Worm (Caenorhabditis elegans) whole organism, L3 larva: ENCODE measurements around the gene mfsd-6.

Experiments used
- R02D3.7 ChIP-seq: fragments of 150-350 bp; optimal IDR thresholded peaks from 2 replicates; lab custom pipeline; 2014; ENCODE audit warnings: missing biosample characterization, missing genetic modification characterization
- aly-2 ChIP-seq: fragments of 150-350 bp; optimal IDR thresholded peaks from 2 replicates; lab custom pipeline; 2014; ENCODE audit warnings: missing biosample characterization, missing genetic modification characterization
- ceh-16 ChIP-seq: sonication (generic microtip); optimal IDR thresholded peaks from 2 replicates; lab custom pipeline; 2017; ENCODE audit warnings: missing biosample characterization, missing genetic modification characterization
- ceh-28 ChIP-seq: fragments of 150-350 bp; optimal IDR thresholded peaks from 2 replicates; lab custom pipeline; 2014; ENCODE audit warnings: missing biosample characterization, missing genetic modification reagents, missing genetic modification characterization
- ceh-82 ChIP-seq: fragments of 150-350 bp; optimal IDR thresholded peaks from 2 replicates; lab custom pipeline; 2014; ENCODE audit warnings: missing biosample characterization, missing genetic modification characterization
- ceh-9 ChIP-seq: sonication (generic microtip); optimal IDR thresholded peaks from 2 replicates; lab custom pipeline; 2018; ENCODE audit warnings: missing biosample characterization, missing genetic modification characterization
- egl-27 ChIP-seq: sonication (generic microtip); optimal IDR thresholded peaks from 4 replicates; lab custom pipeline; 2017; ENCODE audit warnings: missing biosample characterization, missing genetic modification reagents, missing genetic modification characterization
- egl-5 ChIP-seq: fragments of 150-350 bp; optimal IDR thresholded peaks from 2 replicates; lab custom pipeline; 2017; ENCODE audit warnings: missing biosample characterization, missing genetic modification reagents, missing genetic modification characterization, inconsistent platforms
- elt-1 ChIP-seq: fragments of 150-350 bp; optimal IDR thresholded peaks from 2 replicates; lab custom pipeline; 2014; ENCODE audit warnings: missing biosample characterization, missing genetic modification characterization
- elt-2 ChIP-seq: sonication (generic microtip); optimal IDR thresholded peaks from 2 replicates; lab custom pipeline; 2016; ENCODE audit warnings: missing genetic modification reagents, mild to moderate bottlenecking, missing genetic modification characterization, missing compliant biosample characterization
- fkh-10 ChIP-seq: sonication (generic microtip); optimal IDR thresholded peaks from 2 replicates; lab custom pipeline; 2017; ENCODE audit warnings: missing biosample characterization, missing genetic modification reagents, missing genetic modification characterization
- fkh-2 ChIP-seq: fragments of 150-350 bp; optimal IDR thresholded peaks from 2 replicates; lab custom pipeline; 2014; ENCODE audit warnings: missing biosample characterization, missing genetic modification reagents, missing genetic modification characterization
- hmg-11 ChIP-seq: sonication (generic microtip); optimal IDR thresholded peaks from 2 replicates; lab custom pipeline; 2016; ENCODE audit warnings: missing genetic modification characterization, missing compliant biosample characterization
- jun-1 ChIP-seq: fragments of 150-350 bp; optimal IDR thresholded peaks from 2 replicates; lab custom pipeline; 2014; ENCODE audit warnings: missing biosample characterization, missing genetic modification reagents, missing genetic modification characterization
- lin-15B ChIP-seq: fragments of 150-350 bp; optimal IDR thresholded peaks from 2 replicates; lab custom pipeline; 2014; ENCODE audit warnings: missing biosample characterization, missing genetic modification characterization
- lin-39 ChIP-seq: fragments of 150-350 bp; optimal IDR thresholded peaks from 2 replicates; lab custom pipeline; 2018; ENCODE audit warnings: missing biosample characterization, missing genetic modification reagents, missing genetic modification characterization
- lsy-12 ChIP-seq: sonication (generic microtip); optimal IDR thresholded peaks from 2 replicates; lab custom pipeline; 2016; ENCODE audit warnings: mild to moderate bottlenecking, missing genetic modification characterization, missing compliant biosample characterization
- mdl-1 ChIP-seq: fragments of 150-350 bp; optimal IDR thresholded peaks from 2 replicates; lab custom pipeline; 2014; ENCODE audit warnings: missing biosample characterization, missing genetic modification characterization
- mml-1 ChIP-seq: fragments of 150-350 bp; sonication (generic microtip); optimal IDR thresholded peaks from 3 replicates; lab custom pipeline; 2014; ENCODE audit warnings: missing biosample characterization, missing genetic modification characterization
- nfya-1 ChIP-seq: sonication (generic microtip); optimal IDR thresholded peaks from 2 replicates; lab custom pipeline; 2017; ENCODE audit warnings: missing genetic modification characterization, mild to moderate bottlenecking, missing compliant biosample characterization, antibody characterized with exemption, moderate library complexity; ENCODE audit not compliant: insufficient read depth
- nhr-11 ChIP-seq: fragments of 150-350 bp; optimal IDR thresholded peaks from 2 replicates; lab custom pipeline; 2014; ENCODE audit warnings: missing biosample characterization, missing genetic modification characterization
- nhr-12 ChIP-seq: fragments of 150-350 bp; optimal IDR thresholded peaks from 2 replicates; lab custom pipeline; 2014; ENCODE audit warnings: missing biosample characterization, missing genetic modification characterization
- nhr-23 ChIP-seq: fragments of 150-350 bp; optimal IDR thresholded peaks from 2 replicates; lab custom pipeline; 2014; ENCODE audit warnings: missing biosample characterization, missing genetic modification reagents, missing genetic modification characterization
- nhr-237 ChIP-seq: fragments of 150-350 bp; optimal IDR thresholded peaks from 2 replicates; lab custom pipeline; 2014; ENCODE audit warnings: missing biosample characterization, missing genetic modification characterization
- nhr-25 ChIP-seq: sonication (generic microtip); optimal IDR thresholded peaks from 2 replicates; lab custom pipeline; 2017; ENCODE audit warnings: missing biosample characterization, missing genetic modification characterization
- nhr-28 ChIP-seq: fragments of 150-350 bp; optimal IDR thresholded peaks from 2 replicates; lab custom pipeline; 2014; ENCODE audit warnings: missing biosample characterization, missing genetic modification characterization
- nhr-43 ChIP-seq: sonication (generic microtip); optimal IDR thresholded peaks from 2 replicates; lab custom pipeline; 2016; ENCODE audit warnings: mild to moderate bottlenecking, missing genetic modification characterization, missing compliant biosample characterization; ENCODE audit not compliant: poor library complexity, severe bottlenecking
- nhr-77 ChIP-seq: fragments of 150-350 bp; optimal IDR thresholded peaks from 2 replicates; lab custom pipeline; 2014; ENCODE audit warnings: missing biosample characterization, missing genetic modification characterization
- pha-4 ChIP-seq: fragments of 150-350 bp; optimal IDR thresholded peaks from 2 replicates; lab custom pipeline; 2014; ENCODE audit warnings: missing biosample characterization, missing genetic modification reagents, missing genetic modification characterization
- pqm-1 ChIP-seq: fragments of 150-350 bp; optimal IDR thresholded peaks from 2 replicates; lab custom pipeline; 2017; ENCODE audit warnings: missing biosample characterization, missing genetic modification characterization, inconsistent platforms
- sea-2 ChIP-seq: fragments of 150-350 bp; sonication (generic microtip); optimal IDR thresholded peaks from 4 replicates; lab custom pipeline; 2014; ENCODE audit warnings: missing biosample characterization, missing genetic modification reagents, missing genetic modification characterization
- skn-1 ChIP-seq: fragments of 150-350 bp; optimal IDR thresholded peaks from 2 replicates; lab custom pipeline; 2014; ENCODE audit warnings: missing biosample characterization, missing genetic modification characterization
- snpc-4 ChIP-seq: fragments of 150-350 bp; optimal IDR thresholded peaks from 2 replicates; lab custom pipeline; 2014; ENCODE audit warnings: missing biosample characterization, missing genetic modification characterization
- tbx-2 ChIP-seq: sonication (generic microtip); optimal IDR thresholded peaks from 2 replicates; lab custom pipeline; 2016; ENCODE audit warnings: mild to moderate bottlenecking, missing genetic modification characterization, missing compliant biosample characterization
- unc-39 ChIP-seq: sonication (generic microtip); optimal IDR thresholded peaks from 4 replicates; lab custom pipeline; 2017; ENCODE audit warnings: missing biosample characterization, missing genetic modification characterization
- unc-62 ChIP-seq: fragments of 150-350 bp; sonication (generic microtip); optimal IDR thresholded peaks from 4 replicates; lab custom pipeline; 2014; ENCODE audit warnings: missing biosample characterization, missing genetic modification reagents, missing genetic modification characterization
- zag-1 ChIP-seq: fragments of 150-350 bp; optimal IDR thresholded peaks from 2 replicates; lab custom pipeline; 2014; ENCODE audit warnings: missing biosample characterization, missing genetic modification characterization
- ztf-4 ChIP-seq: fragments of 150-350 bp; optimal IDR thresholded peaks from 2 replicates; lab custom pipeline; 2014; ENCODE audit warnings: missing biosample characterization, missing genetic modification characterization

The mfsd-6 gene

DNA sequence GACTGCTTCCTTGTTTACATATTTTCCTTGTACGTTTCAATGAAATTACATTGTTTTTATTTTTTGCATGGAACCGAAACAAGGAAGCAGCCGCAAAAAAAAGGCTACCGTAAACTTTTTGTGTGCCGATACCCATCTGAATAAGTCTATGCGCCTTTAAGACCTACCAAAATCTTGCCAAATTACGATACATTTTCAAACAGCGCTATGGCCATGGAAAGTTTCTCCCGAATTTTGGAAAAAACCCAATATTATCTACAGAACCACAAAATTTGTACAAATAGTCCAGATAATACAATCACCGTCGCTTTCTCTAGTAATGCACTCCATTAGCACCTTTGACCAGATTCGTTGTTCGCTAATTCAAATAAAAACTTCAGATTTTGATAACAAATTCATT is 7.5 kb downstream of the mfsd-6 start:
- TF ChIP-seq zag-1 (tag; lab: Kevin White, UChicago), result no peak
- no peak for TF ChIP-seq mml-1 (tag; lab: Kevin White, UChicago)
- TF ChIP-seq nhr-77 (tag; lab: Kevin White, UChicago), result peak; percentile 7
- no peak for TF ChIP-seq skn-1 (tag; lab: Kevin White, UChicago)
- TF ChIP-seq nhr-28 (tag; lab: Kevin White, UChicago), result no peak

DNA sequence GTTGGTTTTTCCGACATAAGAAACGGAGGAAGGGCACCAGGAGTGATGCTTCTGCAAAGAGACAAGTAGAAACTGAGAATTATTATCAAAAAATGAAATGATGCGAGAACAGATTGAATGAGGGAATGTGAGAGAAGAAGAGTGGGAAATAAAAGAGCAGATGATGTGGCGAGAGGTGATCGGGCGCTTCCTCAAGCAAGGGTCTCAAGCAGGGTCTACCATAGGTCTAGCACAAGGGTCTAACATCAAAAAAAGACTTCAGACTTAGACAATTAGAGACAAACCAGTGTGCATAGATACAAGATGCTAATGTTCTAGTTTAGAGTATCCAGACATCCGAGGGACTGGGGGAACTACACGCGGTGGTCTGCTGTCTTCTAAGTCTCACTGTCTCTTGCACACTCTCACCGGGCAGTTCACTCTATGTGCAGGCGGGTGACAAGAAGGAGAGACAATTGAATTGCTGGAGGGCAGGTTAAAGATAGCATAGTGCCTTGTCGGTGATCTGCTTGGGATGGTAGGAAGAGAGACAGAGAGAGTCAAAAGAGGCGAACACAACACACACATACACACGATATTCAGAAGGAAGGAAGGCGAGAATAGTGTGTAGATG is 9.0 kb downstream of the mfsd-6 start, which contains the start of gene R13A5.7:
Gene R13A5.7 (minus strand): TSS at position 51 of the 613 bp plus-strand sequence.
- TF ChIP-seq ceh-16 (tag; lab: Kevin White, UChicago) (no peak), unc-62 (GFP tag; lab: Kevin White, UChicago) (peak; percentile 64), lin-39 (peak; percentile 50), jun-1 (tag; lab: Kevin White, UChicago) (peak; percentile 80), nhr-237 (tag; lab: Kevin White, UChicago) (no peak), ztf-4 (tag; lab: Kevin White, UChicago) (no peak), snpc-4 (tag; lab: Kevin White, UChicago) (peak; percentile 69), tbx-2 (tag; lab: Kevin White, UChicago) (peak; percentile 46), pqm-1 (tag; lab: Kevin White, UChicago) (peak; percentile 55), elt-2 (tag; lab: Kevin White, UChicago) (peak; percentile 77), pha-4 (tag; lab: Kevin White, UChicago) (peak; percentile 88), hmg-11 (peak; percentile 91), aly-2 (no peak), egl-5 (tag; lab: Kevin White, UChicago) (peak; percentile 47), lsy-12 (tag; lab: Kevin White, UChicago) (peak; percentile 24), R02D3.7 (tag; lab: Kevin White, UChicago) (peak; percentile 39), ceh-9 (tag; lab: Kevin White, UChicago) (no peak), skn-1 (tag; lab: Kevin White, UChicago) (peak; percentile 43), ceh-82 (tag; lab: Kevin White, UChicago) (peak; percentile 4), zag-1 (tag; lab: Kevin White, UChicago) (no peak), nhr-43 (peak; percentile 72), lin-15B (tag; lab: Kevin White, UChicago) (peak; percentile 48), ceh-28 (tag; lab: Kevin White, UChicago) (peak; percentile 71), egl-27 (tag; lab: Kevin White, UChicago) (peak; percentile 67), fkh-2 (tag; lab: Kevin White, UChicago) (no peak), elt-1 (peak; percentile 20), sea-2 (GFP tag; lab: Kevin White, UChicago) (no peak), mdl-1 (peak; percentile 80), nhr-23 (peak; percentile 76), nhr-11 (tag; lab: Kevin White, UChicago) (peak; percentile 39), nhr-25 (tag; lab: Kevin White, UChicago) (peak; percentile 48), nfya-1 (tag; lab: Kevin White, UChicago) (peak; percentile 88)
- TF ChIP-seq, all 47 proteins: peak for 24

DNA sequence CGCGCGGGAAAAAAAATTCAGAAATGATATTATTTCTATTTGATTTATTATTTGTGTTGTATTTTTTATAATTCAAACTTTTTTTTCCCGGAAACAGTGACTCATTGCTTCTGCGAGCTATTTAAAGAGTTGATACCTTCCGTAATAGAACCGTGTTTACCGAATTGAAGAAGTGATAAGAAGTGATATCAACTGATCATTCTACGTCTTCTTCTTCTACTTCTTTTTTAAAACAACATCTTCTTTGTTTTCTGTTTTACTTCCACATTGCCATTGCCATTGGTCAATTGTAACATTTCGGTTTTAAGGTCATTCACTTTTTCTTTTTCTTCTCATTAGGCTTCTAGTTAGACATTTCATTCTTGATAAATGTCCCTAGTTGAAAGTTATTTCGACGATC is 13.1 kb downstream of the mfsd-6 start, which contains the start of gene ttr-32:
Gene ttr-32 (plus strand): TSS at position 314 of the 400 bp plus-strand sequence.
- TF ChIP-seq unc-39 (tag; lab: Kevin White, UChicago) (no peak), nhr-12 (tag; lab: Kevin White, UChicago) (no peak), ceh-82 (tag; lab: Kevin White, UChicago) (no peak), unc-62 (GFP tag; lab: Kevin White, UChicago) (no peak), pqm-1 (tag; lab: Kevin White, UChicago) (no peak), lin-15B (tag; lab: Kevin White, UChicago) (no peak), nhr-237 (tag; lab: Kevin White, UChicago) (no peak), mdl-1 (no peak), fkh-10 (GFP tag; lab: Kevin White, UChicago) (no peak), tbx-2 (tag; lab: Kevin White, UChicago) (no peak)
